Fruit fly (Drosophila melanogaster) whole organism, embryonic: ENCODE measurements around the gene Csk.

Experiments
- CG2712 ChIP-seq: fragments of 200-800 bp; optimal IDR thresholded peaks from 3 replicates; lab custom pipeline; 2019; ENCODE audit warnings: missing biosample characterization, mild to moderate bottlenecking, missing genetic modification characterization, moderate library complexity
- CG34224 ChIP-seq: fragments of 200-800 bp; sonication (Bioruptor generic); IDR thresholded peaks from 3 replicates; pipeline ENCODE4 v1.3.6; 2022; ENCODE audit warnings: missing biosample characterization, missing genetic modification characterization; ENCODE audit not compliant: partially characterized antibody
- CG6689 ChIP-seq: fragments of 200-800 bp; sonication (Bioruptor generic); IDR thresholded peaks from 2 replicates; pipeline ENCODE4 v1.3.6; 2022; ENCODE audit warnings: missing biosample characterization, missing genetic modification characterization
- Meics ChIP-seq: fragments of 200-800 bp; sonication (Bioruptor generic); optimal IDR thresholded peaks from 2 replicates; lab custom pipeline; 2017; ENCODE audit warnings: missing biosample characterization, mild to moderate bottlenecking, missing genetic modification characterization
- crp ChIP-seq, 2 experiments: fragments of 200-800 bp; sonication (Bioruptor generic); optimal IDR thresholded peaks; 2 replicates in 1 of 2; 3 replicates in 1 of 2; lab custom pipeline; 2017; ENCODE audit warnings: missing biosample characterization in 2 of 2, missing genetic modification characterization in 2 of 2, mild to moderate bottlenecking in 1 of 2, moderate library complexity in 1 of 2
- fd3F ChIP-seq: fragments of 200-800 bp; sonication (Bioruptor generic); optimal IDR thresholded peaks from 2 replicates; lab custom pipeline; 2018; ENCODE audit warnings: missing biosample characterization, mild to moderate bottlenecking, missing genetic modification characterization, moderate library complexity
- h ChIP-seq: fragments of >200 bp; optimal IDR thresholded peaks from 2 replicates; lab custom pipeline; 2017
- insv ChIP-seq, 2 experiments: fragments of 200-800 bp; sonication (Bioruptor generic); optimal IDR thresholded peaks; 3 replicates each; lab custom pipeline; 2016 to 2018; ENCODE audit warnings: missing biosample characterization in 2 of 2, missing genetic modification characterization in 2 of 2
- lmd ChIP-seq: fragments of 200-800 bp; sonication (Bioruptor generic); IDR thresholded peaks from 2 replicates; pipeline ENCODE4 v1.3.6; 2022; ENCODE audit warnings: missing biosample characterization, missing genetic modification characterization
- lov ChIP-seq, 2 experiments: fragments of 200-800 bp in 1 of 2; fragments of >200 bp in 1 of 2; sonication (Bioruptor generic) in 1 of 2; IDR thresholded peaks in 1 of 2; optimal IDR thresholded peaks in 1 of 2; 2 replicates in 1 of 2; 3 replicates in 1 of 2; pipeline versions ENCODE4 v1.3.6 to Lab custom; 2017 to 2022; ENCODE audit warnings: missing biosample characterization in 1 of 2, missing genetic modification characterization in 1 of 2
- peb ChIP-seq: fragments of 200-800 bp; sonication (Bioruptor generic); IDR thresholded peaks from 2 replicates; pipeline ENCODE4 v1.3.6; 2022; ENCODE audit warnings: missing biosample characterization, missing genetic modification characterization
- seq ChIP-seq: fragments of 200-800 bp; sonication (Bioruptor generic); IDR thresholded peaks from 2 replicates; pipeline ENCODE4 v1.3.6; 2022; ENCODE audit warnings: missing biosample characterization, missing genetic modification characterization
- tx ChIP-seq: fragments of 200-800 bp; sonication (Bioruptor generic); optimal IDR thresholded peaks from 2 replicates; lab custom pipeline; 2016; ENCODE audit warnings: missing biosample characterization, missing genetic modification characterization

DNA sequence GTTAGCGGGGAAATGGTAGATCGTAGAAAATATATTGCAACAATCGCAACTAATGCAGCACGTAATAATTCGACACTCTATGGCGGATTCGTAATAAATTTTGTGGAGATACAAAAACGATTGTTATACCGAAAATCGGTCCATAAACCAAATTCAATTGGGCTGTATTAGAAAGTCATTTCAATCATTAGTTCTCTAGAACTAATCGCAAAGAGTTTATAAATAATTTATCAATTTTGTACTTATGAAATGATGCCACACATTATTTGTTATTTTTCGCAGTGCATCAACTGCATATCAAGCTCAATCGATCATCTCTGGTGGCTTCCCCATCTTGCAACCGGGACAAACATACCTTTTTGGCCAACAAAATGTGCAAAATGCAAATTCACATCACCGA is 38.0 kb downstream of the Csk start:
- TF ChIP-seq crp (GFP tag; optimal IDR thresholded peaks at IDR 0.05; lab: Kevin White, UChicago): no peak
- no peak for TF ChIP-seq tx (GFP tag; lab: Kevin White, UChicago)
- no peak for TF ChIP-seq CG6689 (GFP tag; lab: Robert Waterston, UW)
- no peak for TF ChIP-seq lmd
- TF ChIP-seq CG2712 (tag; lab: Kevin White, UChicago): no peak
- TF ChIP-seq Meics (GFP tag; lab: Kevin White, UChicago): no peak
- TF ChIP-seq seq (GFP tag; lab: Robert Waterston, UW): no peak
- TF ChIP-seq CG34224 (GFP tag; lab: Robert Waterston, UW): no peak
- TF ChIP-seq peb (GFP tag; lab: Robert Waterston, UW): no peak
- no peak for TF ChIP-seq h (lab: Kevin White, UChicago)
- TF ChIP-seq insv (GFP tag; optimal IDR thresholded peaks at IDR 0.05; lab: Kevin White, UChicago): no peak
- no peak for TF ChIP-seq fd3F (GFP tag; lab: Kevin White, UChicago)
- no peak for TF ChIP-seq lov (optimal IDR thresholded peaks at IDR 0.05; lab: Kevin White, UChicago)
- TF ChIP-seq lov (GFP tag; IDR thresholded peaks at IDR 0.05; lab: Robert Waterston, UW): no peak
